Worm (Caenorhabditis elegans) whole organism, young adult: ENCODE measurements around the gene C26H9A.4.

Experiments used
- B0336.3 ChIP-seq: fragments of 200-800 bp; sonication (Bioruptor generic); IDR thresholded peaks from 2 replicates; pipeline ENCODE4 v1.3.6; 2022; ENCODE audit warnings: missing genetic modification characterization, missing compliant biosample characterization
- D2030.7 ChIP-seq: fragments of 200-800 bp; sonication (Bioruptor generic); IDR thresholded peaks from 2 replicates; pipeline ENCODE4 v1.3.6; 2022; ENCODE audit warnings: missing genetic modification reagents, missing genetic modification characterization, missing compliant biosample characterization
- F23B12.7 ChIP-seq: sonication (generic microtip); optimal IDR thresholded peaks from 2 replicates; lab custom pipeline; 2017; ENCODE audit warnings: missing genetic modification characterization, mild to moderate bottlenecking, missing compliant biosample characterization, antibody characterized with exemption, moderate library complexity; ENCODE audit not compliant: insufficient read depth
- F33H1.4 ChIP-seq: fragments of 200-800 bp; sonication (Bioruptor generic); IDR thresholded peaks from 2 replicates; pipeline ENCODE4 v1.3.6; 2022; ENCODE audit warnings: missing genetic modification reagents, missing genetic modification characterization, missing compliant biosample characterization
- F37B4.10 ChIP-seq: fragments of 200-800 bp; sonication (Bioruptor generic); IDR thresholded peaks from 2 replicates; pipeline ENCODE4 v1.3.6; 2022; ENCODE audit warnings: missing genetic modification characterization, missing compliant biosample characterization
- F39B2.1 ChIP-seq: fragments of 200-800 bp; sonication (Bioruptor generic); IDR thresholded peaks from 2 replicates; pipeline ENCODE4 v1.3.6; 2022; ENCODE audit warnings: missing genetic modification reagents, missing genetic modification characterization, missing compliant biosample characterization
- F49E8.2 ChIP-seq: sonication (generic microtip); optimal IDR thresholded peaks from 3 replicates; lab custom pipeline; 2017; ENCODE audit warnings: missing genetic modification characterization, mild to moderate bottlenecking, missing compliant biosample characterization, antibody characterized with exemption, moderate library complexity; ENCODE audit not compliant: insufficient read depth
- F57A8.1 ChIP-seq: fragments of 200-800 bp; sonication (Bioruptor generic); optimal IDR thresholded peaks from 2 replicates; lab custom pipeline; 2018; ENCODE audit warnings: mild to moderate bottlenecking, missing genetic modification characterization, moderate library complexity, missing compliant biosample characterization
- F57C9.4 ChIP-seq: sonication (generic microtip); optimal IDR thresholded peaks from 2 replicates; lab custom pipeline; 2017; ENCODE audit warnings: mild to moderate bottlenecking, missing genetic modification characterization, missing compliant biosample characterization
- K11D2.4 ChIP-seq: fragments of 200-800 bp; sonication (Bioruptor generic); IDR thresholded peaks from 2 replicates; pipeline ENCODE4 v1.3.6; 2022; ENCODE audit warnings: missing genetic modification reagents, missing genetic modification characterization, missing compliant biosample characterization
- Y53G8AR.9 ChIP-seq: fragments of 200-800 bp; sonication (Bioruptor generic); conservative IDR thresholded peaks from 2 replicates; pipeline ENCODE4 v1.3.6; 2022; ENCODE audit warnings: missing genetic modification reagents, missing genetic modification characterization, missing compliant biosample characterization
- Y56A3A.18 ChIP-seq: fragments of 200-800 bp; sonication (Bioruptor generic); IDR thresholded peaks from 2 replicates; pipeline ENCODE4 v1.3.6; 2022; ENCODE audit warnings: missing genetic modification reagents, missing genetic modification characterization, missing compliant biosample characterization
- Y67H2A.10 ChIP-seq: fragments of 200-800 bp; sonication (Bioruptor generic); conservative IDR thresholded peaks from 2 replicates; pipeline ENCODE4 v1.3.6; 2022; ENCODE audit warnings: missing genetic modification reagents, missing genetic modification characterization, missing compliant biosample characterization
- Y79H2A.3 ChIP-seq: fragments of 200-800 bp; sonication (Bioruptor generic); conservative IDR thresholded peaks from 2 replicates; pipeline ENCODE4 v1.3.6; 2022; ENCODE audit warnings: missing genetic modification reagents, missing genetic modification characterization, missing compliant biosample characterization
- bed-1 ChIP-seq: fragments of 200-800 bp; sonication (Bioruptor generic); IDR thresholded peaks from 2 replicates; pipeline ENCODE4 v1.3.6; 2022; ENCODE audit warnings: missing genetic modification reagents, missing genetic modification characterization, missing compliant biosample characterization
- cebp-1 ChIP-seq, 2 experiments: fragments of 200-800 bp in 1 of 2; sonication (Bioruptor generic) in 1 of 2; sonication (generic microtip) in 1 of 2; IDR thresholded peaks in 1 of 2; optimal IDR thresholded peaks in 1 of 2; 2 replicates each; pipeline versions ENCODE4 v1.3.6 to Lab custom; 2017 to 2022; ENCODE audit warnings: missing compliant biosample characterization in 2 of 2, missing genetic modification characterization in 2 of 2, mild to moderate bottlenecking in 1 of 2, missing genetic modification reagents in 1 of 2, moderate library complexity in 1 of 2
- ceh-27 ChIP-seq: fragments of 200-800 bp; sonication (Bioruptor generic); optimal IDR thresholded peaks from 2 replicates; lab custom pipeline; 2018; ENCODE audit warnings: mild to moderate bottlenecking, missing genetic modification characterization, moderate library complexity, missing compliant biosample characterization
- ceh-79 ChIP-seq: sonication (generic microtip); optimal IDR thresholded peaks from 2 replicates; lab custom pipeline; 2017; ENCODE audit warnings: mild to moderate bottlenecking, missing genetic modification characterization, missing compliant biosample characterization
- chd-7 ChIP-seq: sonication (generic microtip); optimal IDR thresholded peaks from 2 replicates; lab custom pipeline; 2016; ENCODE audit warnings: mild to moderate bottlenecking, missing genetic modification characterization, moderate library complexity, missing compliant biosample characterization
- efl-1 ChIP-seq: fragments of 150-350 bp; optimal IDR thresholded peaks from 2 replicates; lab custom pipeline; 2014; ENCODE audit warnings: missing biosample characterization, missing genetic modification reagents, missing genetic modification characterization
- egl-18 ChIP-seq: fragments of 200-800 bp; sonication (Bioruptor generic); IDR thresholded peaks from 2 replicates; pipeline ENCODE4 v1.3.6; 2022; ENCODE audit warnings: missing genetic modification reagents, missing genetic modification characterization, missing compliant biosample characterization
- egrh-3 ChIP-seq: fragments of 200-800 bp; sonication (Bioruptor generic); IDR thresholded peaks from 2 replicates; pipeline ENCODE4 v1.3.6; 2022; ENCODE audit warnings: missing genetic modification reagents, missing genetic modification characterization, missing compliant biosample characterization
- gei-17 ChIP-seq: fragments of 200-800 bp; sonication (Bioruptor generic); optimal IDR thresholded peaks from 2 replicates; lab custom pipeline; 2018; ENCODE audit warnings: mild to moderate bottlenecking, missing genetic modification characterization, missing compliant biosample characterization
- him-1 ChIP-seq: sonication (generic microtip); optimal IDR thresholded peaks from 2 replicates; lab custom pipeline; 2016; ENCODE audit warnings: missing genotype, missing genetic modification reagents, missing genetic modification characterization, missing compliant biosample characterization
- hlh-26 ChIP-seq: fragments of 200-800 bp; sonication (Bioruptor generic); conservative IDR thresholded peaks from 2 replicates; pipeline ENCODE4 v1.3.6; 2022; ENCODE audit warnings: missing genetic modification reagents, missing genetic modification characterization, missing compliant biosample characterization
- hmg-1.2 ChIP-seq: fragments of 200-800 bp; sonication (Bioruptor generic); IDR thresholded peaks from 2 replicates; pipeline ENCODE4 v1.3.6; 2022; ENCODE audit warnings: missing genetic modification reagents, missing genetic modification characterization, missing compliant biosample characterization
- hrde-1 ChIP-seq: sonication (generic microtip); optimal IDR thresholded peaks from 2 replicates; lab custom pipeline; 2016; ENCODE audit warnings: missing genetic modification characterization, mild to moderate bottlenecking, missing compliant biosample characterization, moderate library complexity, missing genotype, missing genetic modification reagents, borderline replicate concordance
- lin-40 ChIP-seq: sonication (generic microtip); optimal IDR thresholded peaks from 2 replicates; lab custom pipeline; 2016; ENCODE audit warnings: missing genetic modification characterization, mild to moderate bottlenecking, missing compliant biosample characterization, missing genotype, missing genetic modification reagents
- lsl-1 ChIP-seq: fragments of 200-800 bp; sonication (Bioruptor generic); optimal IDR thresholded peaks from 2 replicates; lab custom pipeline; 2018; ENCODE audit warnings: mild to moderate bottlenecking, missing genetic modification characterization, moderate library complexity, missing compliant biosample characterization
- madf-3 ChIP-seq: fragments of 200-800 bp; sonication (Bioruptor generic); IDR thresholded peaks from 2 replicates; pipeline ENCODE4 v1.3.6; 2022; ENCODE audit warnings: missing genetic modification reagents, missing genetic modification characterization, missing compliant biosample characterization
- madf-6 ChIP-seq: fragments of 200-800 bp; sonication (Bioruptor generic); IDR thresholded peaks from 2 replicates; pipeline ENCODE4 v1.3.6; 2022; ENCODE audit warnings: missing genetic modification reagents, missing genetic modification characterization, missing compliant biosample characterization
- mcd-1 ChIP-seq: fragments of 200-800 bp; sonication (Bioruptor generic); IDR thresholded peaks from 2 replicates; pipeline ENCODE4 v1.3.6; 2022; ENCODE audit warnings: missing genetic modification reagents, missing genetic modification characterization, missing compliant biosample characterization
- mxl-1 ChIP-seq: sonication (generic microtip); optimal IDR thresholded peaks from 2 replicates; lab custom pipeline; 2016; ENCODE audit warnings: missing genetic modification characterization, missing compliant biosample characterization
- nfya-2 ChIP-seq: fragments of 200-800 bp; sonication (Bioruptor generic); IDR thresholded peaks from 2 replicates; pipeline ENCODE4 v1.3.6; 2022; ENCODE audit warnings: missing genetic modification reagents, missing genetic modification characterization, missing compliant biosample characterization
- pha-4 ChIP-seq: fragments of 150-350 bp; sonication (generic microtip); optimal IDR thresholded peaks from 2 replicates; lab custom pipeline; 2014; ENCODE audit warnings: missing biosample characterization, missing genetic modification reagents, missing genetic modification characterization
- sdz-38 ChIP-seq: sonication (generic microtip); optimal IDR thresholded peaks from 2 replicates; lab custom pipeline; 2016; ENCODE audit warnings: missing genotype, missing genetic modification characterization, missing compliant biosample characterization
- sea-2 ChIP-seq: fragments of 200-800 bp; sonication (Bioruptor generic); IDR thresholded peaks from 2 replicates; pipeline ENCODE4 v1.3.6; 2022; ENCODE audit warnings: missing genetic modification characterization, missing compliant biosample characterization
- snpc-1.3 ChIP-seq: sonication (generic microtip); optimal IDR thresholded peaks from 2 replicates; lab custom pipeline; 2017; ENCODE audit warnings: missing genetic modification characterization, mild to moderate bottlenecking, missing compliant biosample characterization, antibody characterized with exemption, moderate library complexity, missing genotype, missing genetic modification reagents; ENCODE audit not compliant: insufficient read depth
- snpc-4 ChIP-seq, 5 experiments: fragments of 150-350 bp in 1 of 5; sonication (generic microtip) in 4 of 5; optimal IDR thresholded peaks; 2 replicates each; lab custom pipeline; 2014 to 2018; ENCODE audit warnings: missing genetic modification characterization in 5 of 5, missing biosample characterization in 3 of 5, antibody characterized with exemption in 2 of 5, mild to moderate bottlenecking in 2 of 5, missing compliant biosample characterization in 2 of 5, missing genotype in 2 of 5, moderate library complexity in 2 of 5, missing genetic modification reagents in 1 of 5
- somi-1 ChIP-seq: fragments of 200-800 bp; sonication (Bioruptor generic); optimal IDR thresholded peaks from 2 replicates; lab custom pipeline; 2018; ENCODE audit warnings: mild to moderate bottlenecking, missing genetic modification characterization, missing compliant biosample characterization
- tlf-1 ChIP-seq: fragments of 200-800 bp; sonication (Bioruptor generic); optimal IDR thresholded peaks from 2 replicates; lab custom pipeline; 2018; ENCODE audit warnings: mild to moderate bottlenecking, missing genetic modification characterization, missing compliant biosample characterization
- ztf-25 ChIP-seq: fragments of 200-800 bp; sonication (Bioruptor generic); IDR thresholded peaks from 2 replicates; pipeline ENCODE4 v1.3.6; 2022; ENCODE audit warnings: missing genetic modification reagents, missing genetic modification characterization, missing compliant biosample characterization

The C26H9A.4 gene

DNA sequence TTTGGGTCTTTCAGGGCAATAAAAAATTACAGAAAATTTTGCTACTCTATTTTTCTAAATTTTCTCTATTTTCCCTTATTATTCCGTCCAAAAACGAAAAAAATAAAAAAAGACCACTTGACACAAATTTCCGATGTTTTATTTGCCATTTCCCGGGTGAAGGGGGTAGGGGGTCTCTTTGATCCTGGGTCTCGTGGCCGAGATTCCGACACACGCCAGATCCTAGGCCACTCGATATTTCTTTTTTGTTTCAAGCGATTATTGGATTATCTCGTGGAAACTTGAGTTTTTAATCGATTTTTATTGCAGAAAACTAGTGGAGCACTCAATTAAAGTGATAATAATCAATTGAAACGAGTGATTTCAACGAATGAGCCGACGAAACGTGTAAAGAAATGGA is at the start of gene C26H9A.4, which contains the start of gene wdfy-3:
C26H9A.4 (plus strand) TSS at position 317 of the 400 bp plus-strand sequence.
wdfy-3 (plus strand) TSS at position 308 of the 400 bp plus-strand sequence.
- TF ChIP-seq ceh-27 (GFP tag; lab: Kevin White, UChicago), result peak; percentile 22
- no peak for TF ChIP-seq F39B2.1 (GFP tag; lab: Robert Waterston, UW)
- TF ChIP-seq ztf-25 (GFP tag; lab: Robert Waterston, UW), result no peak
- TF ChIP-seq, all 124 proteins: peak for 1

DNA sequence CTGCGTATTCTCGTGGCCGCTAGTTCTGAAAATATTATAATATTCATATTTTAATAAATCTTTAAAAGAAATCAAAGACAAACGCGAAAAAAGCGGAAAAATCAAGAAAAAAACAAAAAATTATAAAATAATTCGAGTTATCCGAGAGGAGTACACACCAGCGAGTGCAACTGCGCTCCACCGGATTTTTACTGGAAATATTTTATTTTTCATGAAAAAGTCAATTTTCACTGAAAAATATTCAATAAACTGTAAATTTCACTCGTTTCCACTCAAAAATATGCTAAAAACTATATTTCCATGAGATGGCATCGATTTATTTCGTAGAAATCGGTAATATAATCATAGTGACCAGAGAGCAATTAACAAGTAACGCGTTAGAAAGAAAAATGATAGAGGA is 47.8 kb upstream of the C26H9A.4 start, which contains the start of gene Y55D9A.2:
Y55D9A.2 (minus strand) TSS at position 31 of the 400 bp plus-strand sequence.
- TF ChIP-seq chd-7 (tag; lab: Kevin White, UChicago) (no peak), F23B12.7 (tag; lab: Kevin White, UChicago) (peak; percentile 11), D2030.7 (GFP tag; lab: Robert Waterston, UW) (no peak), Y67H2A.10 (no peak), F33H1.4 (GFP tag; lab: Robert Waterston, UW) (0 out of 2 replicates have a peak, but pooled peaks have one; percentile 6), tlf-1 (GFP tag; lab: Kevin White, UChicago) (no peak), efl-1 (GFP tag; lab: Kevin White, UChicago) (no peak), egl-18 (no peak), ceh-79 (tag; lab: Kevin White, UChicago) (no peak), egrh-3 (no peak), mxl-1 (tag; lab: Kevin White, UChicago) (no peak), F37B4.10 (GFP tag; lab: Robert Waterston, UW) (no peak), nfya-2 (GFP tag; lab: Robert Waterston, UW) (no peak), snpc-1.3 (tag; lab: Kevin White, UChicago) (peak; percentile 42), somi-1 (no peak), pha-4 (no peak), sea-2 (GFP tag; lab: Robert Waterston, UW) (no peak), lsl-1 (GFP tag; lab: Kevin White, UChicago) (peak; percentile 22), F57C9.4 (tag; lab: Kevin White, UChicago) (no peak), K11D2.4 (GFP tag; lab: Robert Waterston, UW) (no peak), Y53G8AR.9 (GFP tag; lab: Robert Waterston, UW) (0 out of 2 replicates have a peak, but pooled peaks have one; percentile 38), madf-6 (GFP tag; lab: Robert Waterston, UW) (no peak), hmg-1.2 (GFP tag; lab: Robert Waterston, UW) (no peak), F49E8.2 (tag; lab: Kevin White, UChicago) (peak; percentile 40), him-1 (tag; lab: Kevin White, UChicago) (peak; percentile 39), hrde-1 (no peak), gei-17 (no peak), ztf-25 (GFP tag; lab: Robert Waterston, UW) (no peak), Y79H2A.3 (0 out of 2 replicates have a peak, but pooled peaks have one; percentile 11), F57A8.1 (GFP tag; lab: Kevin White, UChicago) (no peak), madf-3 (no peak), Y56A3A.18 (GFP tag; lab: Robert Waterston, UW) (no peak), hlh-26 (GFP tag; lab: Robert Waterston, UW) (no peak), mcd-1 (GFP tag; lab: Robert Waterston, UW) (peak; percentile 82), cebp-1 (GFP tag; IDR thresholded peaks at IDR 0.05; lab: Robert Waterston, UW) (no peak), cebp-1 (tag; optimal IDR thresholded peaks at IDR 0.05; lab: Kevin White, UChicago) (no peak), lin-40 (no peak), sdz-38 (tag; lab: Kevin White, UChicago) (no peak), snpc-4 (GFP tag; optimal IDR thresholded peaks at IDR 0.05; lab: Kevin White, UChicago) (no peak), snpc-4 (tag; optimal IDR thresholded peaks at IDR 0.05; lab: Kevin White, UChicago) (peak in 1 of 4 experiments; percentile 50), B0336.3 (GFP tag; lab: Robert Waterston, UW) (peak; percentile 21; the same call in 1 of the 2 replicates), bed-1 (GFP tag; lab: Robert Waterston, UW) (no peak)
